Worm (Caenorhabditis elegans) whole organism, L2 larva: ENCODE results near the gene F37A8.2.

ENCODE experiments used
- elt-3 ChIP-seq: sonication (generic microtip); optimal IDR thresholded peaks from 2 replicates; lab custom pipeline; 2017; ENCODE audit warnings: missing biosample characterization, missing genetic modification characterization
- lin-39 ChIP-seq: fragments of 150-350 bp; optimal IDR thresholded peaks from 2 replicates; lab custom pipeline; 2014; ENCODE audit warnings: missing biosample characterization, missing genetic modification reagents, missing genetic modification characterization
- mbf-1 ChIP-seq: sonication (generic microtip); optimal IDR thresholded peaks from 2 replicates; lab custom pipeline; 2017; ENCODE audit warnings: missing biosample characterization, missing genetic modification characterization
- nhr-23 ChIP-seq: fragments of 150-350 bp; optimal IDR thresholded peaks from 2 replicates; lab custom pipeline; 2014; ENCODE audit warnings: missing biosample characterization, missing genetic modification reagents, missing genetic modification characterization
- nhr-25 ChIP-seq: fragments of 150-350 bp; sonication (generic microtip); optimal IDR thresholded peaks from 3 replicates; lab custom pipeline; 2014; ENCODE audit warnings: missing biosample characterization, missing genetic modification characterization
- peb-1 ChIP-seq: fragments of 150-350 bp; optimal IDR thresholded peaks from 2 replicates; lab custom pipeline; 2014; ENCODE audit warnings: missing biosample characterization, missing genetic modification characterization
- skn-1 ChIP-seq: sonication (generic microtip); optimal IDR thresholded peaks from 2 replicates; lab custom pipeline; 2017; ENCODE audit warnings: missing biosample characterization, missing genetic modification characterization

- TF ChIP-seq lin-39 (tag; lab: Kevin White, UChicago) (no peak), nhr-23 (tag; lab: Kevin White, UChicago) (no peak), nhr-25 (tag; lab: Kevin White, UChicago) (no peak), elt-3 (tag; lab: Kevin White, UChicago) (no peak), mbf-1 (tag; lab: Kevin White, UChicago) (no peak), peb-1 (tag; lab: Kevin White, UChicago) (no peak), skn-1 (tag; lab: Kevin White, UChicago) (no peak)
Observed at ce11 chrIII:3908205-3908604, 23.1 kb downstream of the F37A8.2 start.
